Worm (Caenorhabditis elegans): ENCODE results near the gene C06A1.6.
A peak's percentile ranks its signal among the peaks of the same experiment; 100 is the strongest.

Gene C06A1.6

ce11 chrII:10556550-10557205, 7.8 kb downstream of the C06A1.6 start:
- TF ChIP-seq pqm-1 (tag; optimal IDR thresholded peaks at IDR 0.05) = peak; percentile 2
- peak; percentile 34 for TF ChIP-seq nfya-1 (tag; optimal IDR thresholded peaks at IDR 0.05; ENCODE audit: insufficient read depth)
- no peak for TF ChIP-seq R02D3.7 (tag; optimal IDR thresholded peaks at IDR 0.05)
- peak; percentile 90 for TF ChIP-seq ama-1 (optimal IDR thresholded peaks at IDR 0.05)
- no peak for TF ChIP-seq nhr-77 (tag; optimal IDR thresholded peaks at IDR 0.05)
- TF ChIP-seq pha-4 (tag; optimal IDR thresholded peaks at IDR 0.05) = peak; percentile 69

DNA sequence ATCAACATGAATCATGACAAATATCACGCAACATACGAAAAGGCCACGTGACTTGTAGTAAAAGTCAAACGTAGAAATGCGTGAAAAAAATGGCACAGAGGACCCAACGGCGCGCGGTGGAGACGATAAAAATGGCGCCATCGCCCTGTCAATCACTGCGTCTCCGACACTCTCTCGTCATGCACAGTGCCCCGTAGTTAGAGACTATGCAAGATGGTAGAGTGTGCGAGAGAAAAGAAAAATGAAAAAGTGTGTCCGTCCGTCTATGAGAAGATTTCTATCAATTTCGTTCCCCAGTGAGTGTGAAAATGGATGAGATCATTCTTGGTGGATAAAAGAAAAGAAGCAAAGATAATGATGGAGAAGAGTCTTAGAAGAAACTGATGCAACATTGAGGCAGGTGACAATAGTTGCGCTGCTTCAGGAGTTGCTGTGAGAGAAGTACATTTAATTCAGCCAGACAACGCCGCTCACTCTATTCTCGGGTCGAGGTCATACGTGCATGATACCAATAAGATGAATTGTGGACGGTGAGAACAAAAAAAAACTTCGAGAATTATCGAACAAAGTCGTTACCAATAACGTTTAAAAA, 8.9 kb downstream of the C06A1.6 start:
- TF ChIP-seq fkh-2 (tag; optimal IDR thresholded peaks at IDR 0.05) (no peak), lin-15B (tag; optimal IDR thresholded peaks at IDR 0.05) (peak; percentile 25), tbx-2 (tag; optimal IDR thresholded peaks at IDR 0.05) (peak; percentile 19), ama-1 (optimal IDR thresholded peaks at IDR 0.05) (peak; percentile 52), fos-1 (tag; optimal IDR thresholded peaks at IDR 0.05) (peak; percentile 34), unc-62 (GFP tag; optimal IDR thresholded peaks at IDR 0.05) (peak; percentile 71), snpc-4 (tag; optimal IDR thresholded peaks at IDR 0.05) (peak; percentile 12), nhr-11 (tag; optimal IDR thresholded peaks at IDR 0.05) (peak; percentile 47), sea-2 (GFP tag; optimal IDR thresholded peaks at IDR 0.05) (no peak), nhr-25 (tag; optimal IDR thresholded peaks at IDR 0.05) (peak; percentile 79), skn-1 (tag; optimal IDR thresholded peaks at IDR 0.05) (no peak), aly-2 (tag; optimal IDR thresholded peaks at IDR 0.05) (no peak), egl-5 (tag; optimal IDR thresholded peaks at IDR 0.05) (no peak), mdl-1 (tag; optimal IDR thresholded peaks at IDR 0.05) (no peak), jun-1 (tag; optimal IDR thresholded peaks at IDR 0.05) (no peak), nhr-43 (tag; optimal IDR thresholded peaks at IDR 0.05; ENCODE audit: poor library complexity, severe bottlenecking) (peak; percentile 38), nhr-23 (tag; optimal IDR thresholded peaks at IDR 0.05) (peak; percentile 31), R02D3.7 (tag; optimal IDR thresholded peaks at IDR 0.05) (peak; percentile 17), elt-2 (tag; optimal IDR thresholded peaks at IDR 0.05) (peak; percentile 68), pha-4 (tag; optimal IDR thresholded peaks at IDR 0.05) (peak; percentile 55), ZK546.5 (tag; optimal IDR thresholded peaks at IDR 0.05) (no peak), elt-3 (tag; optimal IDR thresholded peaks at IDR 0.05) (peak in 1 of 3 experiments; percentile 47), hmg-11 (tag; optimal IDR thresholded peaks at IDR 0.05) (peak; percentile 28), nfya-1 (tag; optimal IDR thresholded peaks at IDR 0.05; ENCODE audit: insufficient read depth) (peak; percentile 23), ztf-4 (tag; optimal IDR thresholded peaks at IDR 0.05) (peak; percentile 78)

ce11 chrII:10554972-10555371, 9.5 kb downstream of the C06A1.6 start, which contains the start of gene mnk-1:
mnk-1 (minus strand) TSS chrII:10555044.
- TF ChIP-seq egl-5 (tag; optimal IDR thresholded peaks at IDR 0.05) (peak; percentile 22), nhr-237 (tag; optimal IDR thresholded peaks at IDR 0.05) (no peak)

DNA sequence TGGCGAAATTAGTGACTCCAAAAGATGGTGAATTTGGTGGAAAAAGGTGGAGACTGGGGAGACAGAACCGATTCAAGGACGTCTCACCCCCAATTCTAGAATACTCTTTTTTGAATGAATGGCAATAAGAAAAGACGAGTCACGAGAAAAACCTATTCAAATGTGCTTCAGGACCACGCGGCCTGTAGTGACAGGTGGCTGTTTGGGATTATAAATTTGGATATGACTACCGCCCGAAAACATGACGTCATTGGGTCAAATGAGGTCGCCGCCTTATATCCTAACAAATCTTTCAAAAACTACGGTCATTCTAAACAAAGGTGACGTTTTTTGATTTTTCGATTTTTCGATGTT, 10.5 kb downstream of the C06A1.6 start:
- TF ChIP-seq unc-62 (GFP tag; optimal IDR thresholded peaks at IDR 0.05) (no peak), nhr-12 (tag; optimal IDR thresholded peaks at IDR 0.05) (no peak), elt-1 (tag; optimal IDR thresholded peaks at IDR 0.05) (no peak), hmg-11 (tag; optimal IDR thresholded peaks at IDR 0.05) (no peak), nhr-76 (tag; optimal IDR thresholded peaks at IDR 0.05) (no peak), egl-5 (tag; optimal IDR thresholded peaks at IDR 0.05) (no peak), zag-1 (tag; optimal IDR thresholded peaks at IDR 0.05) (no peak), nhr-237 (tag; optimal IDR thresholded peaks at IDR 0.05) (no peak), fkh-10 (GFP tag; optimal IDR thresholded peaks at IDR 0.05) (no peak), ceh-9 (tag; optimal IDR thresholded peaks at IDR 0.05) (no peak), jun-1 (tag; optimal IDR thresholded peaks at IDR 0.05) (no peak), sea-2 (GFP tag; optimal IDR thresholded peaks at IDR 0.05) (no peak), aly-2 (tag; optimal IDR thresholded peaks at IDR 0.05) (no peak), ama-1 (optimal IDR thresholded peaks at IDR 0.05) (peak; percentile 73), daf-12 (tag; optimal IDR thresholded peaks at IDR 0.05) (no peak), ceh-82 (tag; optimal IDR thresholded peaks at IDR 0.05) (no peak), nhr-25 (tag; optimal IDR thresholded peaks at IDR 0.05) (peak; percentile 18), nhr-43 (tag; optimal IDR thresholded peaks at IDR 0.05; ENCODE audit: poor library complexity, severe bottlenecking) (no peak)
